Fruit fly (Drosophila melanogaster) whole organism, embryonic: ENCODE results near the gene CG15403.

ENCODE experiments used
- CG10267 ChIP-seq: fragments of 200-800 bp; sonication (Bioruptor generic); optimal IDR thresholded peaks from 2 replicates; lab custom pipeline; 2018; ENCODE audit warnings: missing biosample characterization, mild to moderate bottlenecking, missing genetic modification characterization, moderate library complexity
- CG11504 ChIP-seq: fragments of 200-800 bp; sonication (Bioruptor generic); optimal IDR thresholded peaks from 3 replicates; lab custom pipeline; 2019; ENCODE audit warnings: missing biosample characterization, mild to moderate bottlenecking, missing genetic modification characterization, moderate library complexity
- CG12769 ChIP-seq: fragments of 200-800 bp; sonication (Bioruptor generic); optimal IDR thresholded peaks from 2 replicates; lab custom pipeline; 2019; ENCODE audit warnings: missing biosample characterization, mild to moderate bottlenecking, missing genetic modification characterization, moderate library complexity
- CG13894 ChIP-seq: fragments of 200-800 bp; sonication (Bioruptor generic); optimal IDR thresholded peaks from 3 replicates; lab custom pipeline; 2018; ENCODE audit warnings: missing biosample characterization, mild to moderate bottlenecking, missing genetic modification characterization, moderate library complexity
- CG14441 ChIP-seq: fragments of 200-800 bp; sonication (Bioruptor generic); IDR thresholded peaks from 2 replicates; pipeline ENCODE4 v1.3.6; 2022; ENCODE audit warnings: missing biosample characterization, missing genetic modification characterization
- CG14667 ChIP-seq: fragments of 200-800 bp; sonication (Bioruptor generic); IDR thresholded peaks from 2 replicates; pipeline ENCODE4 v1.3.6; 2022; ENCODE audit warnings: missing biosample characterization, missing genetic modification characterization
- CG14965 ChIP-seq: fragments of 200-800 bp; sonication (Bioruptor generic); optimal IDR thresholded peaks from 2 replicates; lab custom pipeline; 2016; ENCODE audit warnings: missing biosample characterization, missing genetic modification characterization, borderline replicate concordance
- CG15479 ChIP-seq: fragments of 200-800 bp; sonication (Bioruptor generic); optimal IDR thresholded peaks from 3 replicates; lab custom pipeline; 2019; ENCODE audit warnings: missing biosample characterization, mild to moderate bottlenecking, missing genetic modification characterization, moderate library complexity
- CG17359 ChIP-seq: fragments of 200-800 bp; sonication (Bioruptor generic); optimal IDR thresholded peaks from 3 replicates; lab custom pipeline; 2018; ENCODE audit warnings: missing biosample characterization, mild to moderate bottlenecking, missing genetic modification characterization, moderate library complexity
- CG17568 ChIP-seq: fragments of 200-800 bp; sonication (Bioruptor generic); optimal IDR thresholded peaks from 2 replicates; lab custom pipeline; 2018; ENCODE audit warnings: missing biosample characterization, mild to moderate bottlenecking, missing genetic modification characterization, moderate library complexity
- CG1832 ChIP-seq: fragments of 200-800 bp; sonication (Bioruptor generic); optimal IDR thresholded peaks from 2 replicates; lab custom pipeline; 2017; ENCODE audit warnings: missing biosample characterization, mild to moderate bottlenecking, missing genetic modification characterization, inconsistent platforms
- CG18619 ChIP-seq: fragments of 200-800 bp; sonication (Bioruptor generic); optimal IDR thresholded peaks from 3 replicates; lab custom pipeline; 2017; ENCODE audit warnings: missing biosample characterization, mild to moderate bottlenecking, missing genetic modification characterization
- CG2889 ChIP-seq: fragments of 200-800 bp; sonication (Bioruptor generic); IDR thresholded peaks from 3 replicates; pipeline ENCODE4 v1.3.6; 2022; ENCODE audit warnings: missing biosample characterization, missing genetic modification characterization
- CG31365 ChIP-seq: fragments of 200-800 bp; sonication (Bioruptor generic); optimal IDR thresholded peaks from 2 replicates; lab custom pipeline; 2018; ENCODE audit warnings: missing biosample characterization, mild to moderate bottlenecking, missing genetic modification characterization
- CG3163 ChIP-seq: fragments of 200-800 bp; sonication (Bioruptor generic); optimal IDR thresholded peaks from 3 replicates; lab custom pipeline; 2016; ENCODE audit warnings: missing biosample characterization, missing genetic modification characterization
- CG34224 ChIP-seq: fragments of 200-800 bp; sonication (Bioruptor generic); IDR thresholded peaks from 3 replicates; pipeline ENCODE4 v1.3.6; 2022; ENCODE audit warnings: missing biosample characterization, missing genetic modification characterization; ENCODE audit not compliant: partially characterized antibody
- CG5953 ChIP-seq: fragments of 200-800 bp; sonication (Bioruptor generic); IDR thresholded peaks from 2 replicates; pipeline ENCODE4 v1.3.6; 2022; ENCODE audit warnings: missing biosample characterization, missing genetic modification characterization
- CG6175 ChIP-seq: fragments of 200-800 bp; sonication (Bioruptor generic); IDR thresholded peaks from 3 replicates; pipeline ENCODE4 v1.3.6; 2022; ENCODE audit warnings: missing biosample characterization, missing genetic modification characterization
- CG6272 ChIP-seq: fragments of 200-800 bp; sonication (Bioruptor generic); IDR thresholded peaks from 2 replicates; pipeline ENCODE4 v1.3.6; 2022; ENCODE audit warnings: missing biosample characterization, missing genetic modification characterization
- CG8359 ChIP-seq: fragments of 200-800 bp; sonication (Bioruptor generic); optimal IDR thresholded peaks from 2 replicates; lab custom pipeline; 2017; ENCODE audit warnings: missing biosample characterization, mild to moderate bottlenecking, missing genetic modification characterization, borderline replicate concordance
- CG8944 ChIP-seq: fragments of 200-800 bp; sonication (Bioruptor generic); optimal IDR thresholded peaks from 3 replicates; lab custom pipeline; 2016; ENCODE audit warnings: missing biosample characterization, missing genetic modification characterization
- Dad ChIP-seq: fragments of 200-800 bp; sonication (Bioruptor generic); optimal IDR thresholded peaks from 3 replicates; lab custom pipeline; 2016; ENCODE audit warnings: missing biosample characterization, missing genetic modification characterization
- Drgx ChIP-seq: fragments of 200-800 bp; sonication (Bioruptor generic); IDR thresholded peaks from 2 replicates; pipeline ENCODE4 v1.3.6; 2022; ENCODE audit warnings: missing biosample characterization, missing genetic modification characterization
- E2f1 ChIP-seq: fragments of 200-800 bp; sonication (Bioruptor generic); IDR thresholded peaks from 2 replicates; pipeline ENCODE4 v1.3.6; 2022; ENCODE audit warnings: missing biosample characterization, missing genetic modification characterization
- Ets65A ChIP-seq: fragments of 200-800 bp; sonication (Bioruptor generic); peaks from one replicate; lab custom pipeline; 2016; ENCODE audit warnings: missing biosample characterization, missing genetic modification characterization
- Hmr ChIP-seq: fragments of 200-800 bp; sonication (Bioruptor generic); optimal IDR thresholded peaks from 3 replicates; lab custom pipeline; 2017; ENCODE audit warnings: mild to moderate bottlenecking, missing biosample characterization, missing genetic modification reagents, missing genetic modification characterization
- Jarid2 ChIP-seq: fragments of 200-800 bp; sonication (Bioruptor generic); optimal IDR thresholded peaks from 3 replicates; lab custom pipeline; 2017; ENCODE audit warnings: mild to moderate bottlenecking, missing biosample characterization, missing genetic modification reagents, missing genetic modification characterization
- Opbp ChIP-seq: fragments of 200-800 bp; sonication (Bioruptor generic); IDR thresholded peaks from 3 replicates; pipeline ENCODE4 v1.3.6; 2022; ENCODE audit warnings: missing biosample characterization, missing genetic modification characterization; ENCODE audit not compliant: partially characterized antibody
- PHDP ChIP-seq: fragments of 200-800 bp; sonication (Bioruptor generic); optimal IDR thresholded peaks from 3 replicates; lab custom pipeline; 2018; ENCODE audit warnings: missing biosample characterization, mild to moderate bottlenecking, missing genetic modification characterization, moderate library complexity
- ab ChIP-seq: fragments of 200-800 bp; sonication (Bioruptor generic); optimal IDR thresholded peaks from 2 replicates; lab custom pipeline; 2016; ENCODE audit warnings: missing biosample characterization, missing genetic modification characterization
- amos ChIP-seq: fragments of 200-800 bp; sonication (Bioruptor generic); IDR thresholded peaks from 2 replicates; pipeline ENCODE4 v1.3.6; 2022; ENCODE audit warnings: missing biosample characterization, missing genetic modification characterization; ENCODE audit not compliant: partially characterized antibody
- ase ChIP-seq: fragments of 200-800 bp; sonication (Bioruptor generic); IDR thresholded peaks from 3 replicates; pipeline ENCODE4 v1.3.6; 2022; ENCODE audit warnings: missing biosample characterization, missing genetic modification characterization
- bbx ChIP-seq: fragments of 200-800 bp; sonication (Bioruptor generic); IDR thresholded peaks from 2 replicates; pipeline ENCODE4 v1.3.6; 2022; ENCODE audit warnings: missing biosample characterization, missing genetic modification characterization; ENCODE audit not compliant: partially characterized antibody
- crc ChIP-seq: fragments of 200-800 bp; sonication (Bioruptor generic); optimal IDR thresholded peaks from 2 replicates; lab custom pipeline; 2016; ENCODE audit warnings: missing biosample characterization, missing genetic modification characterization
- dati ChIP-seq: fragments of 200-800 bp; sonication (Bioruptor generic); IDR thresholded peaks from 2 replicates; pipeline ENCODE4 v1.3.6; 2022; ENCODE audit warnings: missing biosample characterization, missing genetic modification characterization
- ems ChIP-seq: fragments of 200-800 bp; sonication (Bioruptor generic); optimal IDR thresholded peaks from 3 replicates; lab custom pipeline; 2016; ENCODE audit warnings: missing biosample characterization, missing genetic modification characterization
- ftz-f1 ChIP-seq: fragments of 200-800 bp; sonication (Bioruptor generic); optimal IDR thresholded peaks from 2 replicates; lab custom pipeline; 2016; ENCODE audit warnings: missing biosample characterization, missing genetic modification characterization
- gt ChIP-seq: fragments of 200-800 bp; sonication (Bioruptor generic); IDR thresholded peaks from 2 replicates; pipeline ENCODE4 v1.3.6; 2022; ENCODE audit warnings: missing biosample characterization, missing genetic modification characterization
- ham ChIP-seq: fragments of 200-800 bp; sonication (Bioruptor generic); IDR thresholded peaks from 2 replicates; pipeline ENCODE4 v1.3.6; 2022; ENCODE audit warnings: missing biosample characterization, missing genetic modification characterization
- hb ChIP-seq: fragments of 200-800 bp; sonication (Bioruptor generic); IDR thresholded peaks from 3 replicates; pipeline ENCODE4 v1.3.6; 2022; ENCODE audit warnings: missing biosample characterization, missing genetic modification characterization; ENCODE audit not compliant: partially characterized antibody
- hkb ChIP-seq, 2 experiments: fragments of 200-800 bp in 1 of 2; fragments of >200 bp in 1 of 2; sonication (Bioruptor generic) in 1 of 2; IDR thresholded peaks in 1 of 2; optimal IDR thresholded peaks in 1 of 2; 2 replicates each; pipeline versions ENCODE4 v1.3.6 to Lab custom; 2017 to 2022; ENCODE audit warnings: missing biosample characterization in 1 of 2, missing genetic modification characterization in 1 of 2
- kah ChIP-seq: fragments of 200-800 bp; sonication (Bioruptor generic); optimal IDR thresholded peaks from 2 replicates; lab custom pipeline; 2018; ENCODE audit warnings: missing biosample characterization, mild to moderate bottlenecking, missing genetic modification characterization
- lmd ChIP-seq: fragments of 200-800 bp; sonication (Bioruptor generic); IDR thresholded peaks from 2 replicates; pipeline ENCODE4 v1.3.6; 2022; ENCODE audit warnings: missing biosample characterization, missing genetic modification characterization
- pan ChIP-seq, 4 experiments: fragments of >200 bp in 3 of 4; fragments of 200-800 bp in 1 of 4; sonication (Bioruptor generic) in 1 of 4; optimal IDR thresholded peaks in 3 of 4; IDR thresholded peaks in 1 of 4; 2 replicates each; pipeline versions ENCODE4 v1.3.6 to Lab custom; 2017 to 2022; ENCODE audit warnings: missing biosample characterization in 2 of 4, missing genetic modification characterization in 2 of 4, mixed read lengths in 1 of 4
- prd ChIP-seq, 3 experiments: fragments of >200 bp in 2 of 3; fragments of 200-800 bp in 1 of 3; sonication (Bioruptor generic) in 1 of 3; optimal IDR thresholded peaks in 2 of 3; IDR thresholded peaks in 1 of 3; 2 replicates in 2 of 3; 3 replicates in 1 of 3; pipeline versions ENCODE4 v1.3.6 to Lab custom; 2017 to 2022; ENCODE audit warnings: missing biosample characterization in 1 of 3, missing genetic modification characterization in 1 of 3
- repo ChIP-seq: fragments of 200-800 bp; sonication (Bioruptor generic); optimal IDR thresholded peaks from 2 replicates; lab custom pipeline; 2016; ENCODE audit warnings: missing biosample characterization, missing genetic modification characterization
- seq ChIP-seq: fragments of 200-800 bp; sonication (Bioruptor generic); IDR thresholded peaks from 2 replicates; pipeline ENCODE4 v1.3.6; 2022; ENCODE audit warnings: missing biosample characterization, missing genetic modification characterization
- unpg ChIP-seq: fragments of 200-800 bp; sonication (Bioruptor generic); optimal IDR thresholded peaks from 3 replicates; lab custom pipeline; 2018; ENCODE audit warnings: missing biosample characterization, mild to moderate bottlenecking, missing genetic modification characterization, moderate library complexity
- wdn ChIP-seq: fragments of 200-800 bp; sonication (Bioruptor generic); IDR thresholded peaks from 2 replicates; pipeline ENCODE4 v1.3.6; 2022; ENCODE audit warnings: missing biosample characterization, missing genetic modification characterization
- zfh2 ChIP-seq: fragments of 200-800 bp; sonication (Bioruptor generic); optimal IDR thresholded peaks from 2 replicates; lab custom pipeline; 2016; ENCODE audit warnings: missing biosample characterization, missing genetic modification characterization

CG15403 gene

DNA sequence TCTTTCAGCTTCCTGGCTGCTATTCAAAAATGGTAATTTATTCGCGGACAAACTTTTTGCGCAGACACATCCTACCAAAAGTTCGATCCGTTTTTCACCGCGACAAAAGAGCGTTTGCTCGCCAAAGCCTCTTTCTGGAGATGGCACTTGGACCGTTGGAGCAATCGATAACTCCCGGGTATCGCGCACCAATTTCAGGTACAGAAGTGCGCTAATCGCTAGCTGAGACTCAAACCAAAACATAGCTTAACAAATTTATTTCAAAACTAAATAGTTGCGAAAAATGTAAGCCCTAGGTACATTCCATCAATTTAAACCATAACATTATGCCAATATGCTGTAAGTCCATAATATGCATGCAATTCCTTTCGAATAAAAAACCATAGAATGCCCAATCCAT is 16.3 kb downstream of the CG15403 start, which contains the start of gene toc (continued):
- peak; percentile 84 for TF ChIP-seq CG34224 (GFP tag; lab: Robert Waterston, UW)
- TF ChIP-seq CG2889 (GFP tag; lab: Robert Waterston, UW), result no peak
- TF ChIP-seq CG8944, result no peak
- TF ChIP-seq CG5953, result no peak
- TF ChIP-seq CG17568 (GFP tag; lab: Kevin White, UChicago), result no peak
- no peak for TF ChIP-seq dati (GFP tag; lab: Robert Waterston, UW)
- no peak for TF ChIP-seq ase (GFP tag; lab: Robert Waterston, UW)
- no peak for TF ChIP-seq hkb (optimal IDR thresholded peaks at IDR 0.05; lab: Kevin White, UChicago)
- no peak for TF ChIP-seq hkb (GFP tag; IDR thresholded peaks at IDR 0.05; lab: Robert Waterston, UW)
- no peak for TF ChIP-seq kah (GFP tag; lab: Kevin White, UChicago)
- TF ChIP-seq CG31365, result no peak
- TF ChIP-seq pan (optimal IDR thresholded peaks at IDR 0.05; lab: Kevin White, UChicago), result no peak
- TF ChIP-seq pan (GFP tag; optimal IDR thresholded peaks at IDR 0.05 in 1 of 2, IDR thresholded peaks at IDR 0.05 in 1 of 2), result no peak
- no peak for TF ChIP-seq Ets65A (GFP tag; lab: Kevin White, UChicago)
- TF ChIP-seq CG14441 (GFP tag; lab: Robert Waterston, UW), result no peak
- no peak for TF ChIP-seq prd (optimal IDR thresholded peaks at IDR 0.05; lab: Kevin White, UChicago)
- TF ChIP-seq prd (GFP tag; IDR thresholded peaks at IDR 0.05; lab: Robert Waterston, UW), result no peak
- TF ChIP-seq CG11504 (tag; lab: Kevin White, UChicago), result peak; percentile 16
- TF ChIP-seq ftz-f1 (GFP tag; lab: Kevin White, UChicago), result no peak
- peak; percentile 79 for TF ChIP-seq hb
- no peak for TF ChIP-seq crc (GFP tag; lab: Kevin White, UChicago)
- TF ChIP-seq Opbp (GFP tag; lab: Robert Waterston, UW), result peak; percentile 90
- TF ChIP-seq ems, result no peak
- TF ChIP-seq CG6272, result no peak
- TF ChIP-seq Drgx (GFP tag; lab: Robert Waterston, UW), result 0 out of 2 replicates have a peak, but pooled peaks have one; percentile 24
- TF ChIP-seq CG8359, result no peak
- TF ChIP-seq CG12769 (tag; lab: Kevin White, UChicago), result peak; percentile 25
- TF ChIP-seq CG3163, result peak; percentile 75
- no peak for TF ChIP-seq CG18619
- peak; percentile 12 for TF ChIP-seq CG10267 (tag; lab: Kevin White, UChicago)
- TF ChIP-seq CG17359 (tag; lab: Kevin White, UChicago), result no peak
- TF ChIP-seq PHDP (tag; lab: Kevin White, UChicago), result no peak
- TF ChIP-seq zfh2 (GFP tag; lab: Kevin White, UChicago), result peak; percentile 9
- TF ChIP-seq Hmr (GFP tag; lab: Kevin White, UChicago), result peak; percentile 47
- TF ChIP-seq bbx, result peak; percentile 94
- no peak for TF ChIP-seq CG15479 (GFP tag; lab: Kevin White, UChicago)
- no peak for TF ChIP-seq CG6175 (GFP tag; lab: Robert Waterston, UW)
- no peak for TF ChIP-seq unpg
- TF ChIP-seq wdn (GFP tag; lab: Robert Waterston, UW), result no peak
- no peak for TF ChIP-seq Jarid2 (GFP tag; lab: Kevin White, UChicago)
- no peak for TF ChIP-seq gt
- no peak for TF ChIP-seq CG14667
- TF ChIP-seq CG13894 (tag; lab: Kevin White, UChicago), result peak; percentile 5
- TF ChIP-seq seq, result no peak
- TF ChIP-seq amos, result peak; percentile 92
- TF ChIP-seq CG14965 (GFP tag; lab: Kevin White, UChicago), result no peak
- no peak for TF ChIP-seq ham (GFP tag; lab: Robert Waterston, UW)
- no peak for TF ChIP-seq repo (GFP tag; lab: Kevin White, UChicago)
- no peak for TF ChIP-seq E2f1 (GFP tag; lab: Robert Waterston, UW)
- TF ChIP-seq CG1832, result no peak
- TF ChIP-seq Dad (GFP tag; lab: Kevin White, UChicago), result no peak
- TF ChIP-seq ab (GFP tag; lab: Kevin White, UChicago), result no peak
- no peak for TF ChIP-seq lmd (GFP tag; lab: Robert Waterston, UW)
